Worm (Caenorhabditis elegans) whole organism, L1 larva: ENCODE results near the gene T04C12.11.
A peak's percentile ranks its signal among the peaks of the same experiment; 100 is the strongest.

Experiments
- C16A3.4 ChIP-seq: fragments of 150-350 bp; optimal IDR thresholded peaks from 2 replicates; lab custom pipeline; 2014; ENCODE audit warnings: missing biosample characterization, missing genetic modification characterization
- C34B4.2 ChIP-seq: sonication (generic microtip); optimal IDR thresholded peaks from 2 replicates; lab custom pipeline; 2017; ENCODE audit warnings: mild to moderate bottlenecking, missing genetic modification characterization, missing compliant biosample characterization
- aha-1 ChIP-seq: fragments of 150-350 bp; optimal IDR thresholded peaks from 2 replicates; lab custom pipeline; 2014; ENCODE audit warnings: missing biosample characterization, missing genetic modification characterization
- aly-2 ChIP-seq: fragments of 150-350 bp; optimal IDR thresholded peaks from 2 replicates; lab custom pipeline; 2014; ENCODE audit warnings: missing biosample characterization, missing genetic modification characterization
- blmp-1 ChIP-seq: fragments of 150-350 bp; optimal IDR thresholded peaks from 2 replicates; lab custom pipeline; 2014; ENCODE audit warnings: missing biosample characterization, missing genetic modification characterization
- ceh-63 ChIP-seq: fragments of 200-800 bp; sonication (Bioruptor generic); optimal IDR thresholded peaks from 2 replicates; lab custom pipeline; 2018; ENCODE audit warnings: mild to moderate bottlenecking, missing genetic modification characterization, missing compliant biosample characterization
- ceh-8 ChIP-seq: fragments of 200-800 bp; sonication (Bioruptor generic); optimal IDR thresholded peaks from 2 replicates; lab custom pipeline; 2018; ENCODE audit warnings: mild to moderate bottlenecking, missing genetic modification characterization, moderate library complexity, missing compliant biosample characterization
- ceh-82 ChIP-seq, 3 experiments: fragments of 150-350 bp in 1 of 3; sonication (generic microtip) in 2 of 3; optimal IDR thresholded peaks; 2 replicates each; lab custom pipeline; 2014 to 2017; ENCODE audit warnings: missing biosample characterization in 3 of 3, missing genetic modification characterization in 3 of 3
- ceh-88 ChIP-seq: fragments of 200-800 bp; sonication (Bioruptor generic); IDR thresholded peaks from 2 replicates; pipeline ENCODE4 v1.3.6; 2022; ENCODE audit warnings: missing genetic modification characterization, missing compliant biosample characterization
- ceh-90 ChIP-seq: sonication (generic microtip); optimal IDR thresholded peaks from 2 replicates; lab custom pipeline; 2016; ENCODE audit warnings: missing genetic modification characterization, missing compliant biosample characterization
- ces-1 ChIP-seq: fragments of 150-350 bp; optimal IDR thresholded peaks from 2 replicates; lab custom pipeline; 2014; ENCODE audit warnings: missing biosample characterization, missing genetic modification reagents, missing genetic modification characterization
- dpl-1 ChIP-seq, 3 experiments: fragments of 150-350 bp in 2 of 3; sonication (generic microtip) in 1 of 3; optimal IDR thresholded peaks; 2 replicates each; lab custom pipeline; 2014 to 2017; ENCODE audit warnings: missing biosample characterization in 3 of 3, missing genetic modification characterization in 3 of 3, missing genetic modification reagents in 3 of 3
- efl-1 ChIP-seq, 4 experiments: fragments of 150-350 bp; optimal IDR thresholded peaks in 3 of 4; peaks in 1 of 4; 1 replicate in 1 of 4; 2 replicates in 3 of 4; lab custom pipeline; 2014; ENCODE audit warnings: missing biosample characterization in 2 of 4, missing genetic modification characterization in 2 of 4, missing genetic modification reagents in 2 of 4
- efl-3 ChIP-seq: fragments of 200-800 bp; sonication (Bioruptor generic); optimal IDR thresholded peaks from 2 replicates; lab custom pipeline; 2018; ENCODE audit warnings: mild to moderate bottlenecking, missing genetic modification characterization, missing compliant biosample characterization
- egl-13 ChIP-seq: sonication (generic microtip); optimal IDR thresholded peaks from 2 replicates; lab custom pipeline; 2016; ENCODE audit warnings: missing genotype, missing genetic modification reagents, missing genetic modification characterization, missing compliant biosample characterization
- egl-27 ChIP-seq, 2 experiments: fragments of 150-350 bp in 1 of 2; sonication (generic microtip); optimal IDR thresholded peaks; 3 replicates each; lab custom pipeline; 2017 to 2018; ENCODE audit warnings: missing biosample characterization in 2 of 2, missing genetic modification characterization in 2 of 2, missing genetic modification reagents in 2 of 2
- elt-2 ChIP-seq: sonication (generic microtip); optimal IDR thresholded peaks from 2 replicates; lab custom pipeline; 2016; ENCODE audit warnings: missing genetic modification characterization, mild to moderate bottlenecking, inconsistent platforms, missing compliant biosample characterization, missing genetic modification reagents
- fkh-4 ChIP-seq: sonication (generic microtip); optimal IDR thresholded peaks from 2 replicates; lab custom pipeline; 2016; ENCODE audit warnings: missing compliant biosample characterization, missing genetic modification characterization, borderline replicate concordance
- fkh-8 ChIP-seq: sonication (generic microtip); optimal IDR thresholded peaks from 2 replicates; lab custom pipeline; 2016; ENCODE audit warnings: mild to moderate bottlenecking, missing genetic modification characterization, missing compliant biosample characterization
- hlh-17 ChIP-seq: fragments of 200-800 bp; sonication (Bioruptor generic); optimal IDR thresholded peaks from 2 replicates; lab custom pipeline; 2018; ENCODE audit warnings: missing genetic modification characterization, mild to moderate bottlenecking, missing compliant biosample characterization, moderate library complexity, borderline replicate concordance
- hlh-4 ChIP-seq: sonication (generic microtip); optimal IDR thresholded peaks from 2 replicates; lab custom pipeline; 2016; ENCODE audit warnings: mild to moderate bottlenecking, missing genetic modification characterization, missing compliant biosample characterization
- irx-1 ChIP-seq: sonication (generic microtip); optimal IDR thresholded peaks from 2 replicates; lab custom pipeline; 2016; ENCODE audit warnings: missing genetic modification characterization, missing compliant biosample characterization
- isw-1 ChIP-seq: fragments of 200-800 bp; sonication (Bioruptor generic); IDR thresholded peaks from 2 replicates; pipeline ENCODE4 v1.3.6; 2022; ENCODE audit warnings: missing genetic modification characterization, missing compliant biosample characterization
- lin-15B ChIP-seq: fragments of 150-350 bp; sonication (generic microtip); optimal IDR thresholded peaks from 3 replicates; lab custom pipeline; 2014; ENCODE audit warnings: missing biosample characterization, missing genetic modification characterization
- lin-35 ChIP-seq, 2 experiments: fragments of 150-350 bp; optimal IDR thresholded peaks; 2 replicates each; lab custom pipeline; 2014; ENCODE audit warnings: missing biosample characterization in 2 of 2, missing genetic modification characterization in 2 of 2, missing genetic modification reagents in 2 of 2
- lin-39 ChIP-seq: fragments of 150-350 bp; optimal IDR thresholded peaks from 2 replicates; lab custom pipeline; 2014; ENCODE audit warnings: missing biosample characterization, missing genetic modification reagents, missing genetic modification characterization
- lsy-2 ChIP-seq, 2 experiments: fragments of 150-350 bp; optimal IDR thresholded peaks; 2 replicates each; lab custom pipeline; 2014; ENCODE audit warnings: missing biosample characterization in 2 of 2, missing genetic modification characterization in 2 of 2
- mab-9 ChIP-seq: fragments of 200-800 bp; sonication (Bioruptor generic); IDR thresholded peaks from 2 replicates; pipeline ENCODE4 v1.3.6; 2022; ENCODE audit warnings: missing genetic modification reagents, missing genetic modification characterization, missing compliant biosample characterization
- mef-2 ChIP-seq: fragments of 150-350 bp; optimal IDR thresholded peaks from 2 replicates; lab custom pipeline; 2014; ENCODE audit warnings: missing biosample characterization, missing genetic modification characterization
- mep-1 ChIP-seq: fragments of 150-350 bp; optimal IDR thresholded peaks from 2 replicates; lab custom pipeline; 2014; ENCODE audit warnings: missing biosample characterization, missing genetic modification characterization
- nhr-11 ChIP-seq: fragments of 150-350 bp; optimal IDR thresholded peaks from 2 replicates; lab custom pipeline; 2014; ENCODE audit warnings: missing biosample characterization, missing genetic modification characterization
- nhr-12 ChIP-seq: sonication (generic microtip); optimal IDR thresholded peaks from 2 replicates; lab custom pipeline; 2017; ENCODE audit warnings: missing biosample characterization, missing genetic modification characterization
- nhr-19 ChIP-seq: fragments of 200-800 bp; sonication (Bioruptor generic); conservative IDR thresholded peaks from 2 replicates; pipeline ENCODE4 v1.3.6; 2022; ENCODE audit warnings: missing genetic modification characterization, missing compliant biosample characterization
- nhr-20 ChIP-seq: sonication (generic microtip); optimal IDR thresholded peaks from 2 replicates; lab custom pipeline; 2016; ENCODE audit warnings: mild to moderate bottlenecking, missing genetic modification characterization, missing compliant biosample characterization
- nhr-28 ChIP-seq: fragments of 150-350 bp; optimal IDR thresholded peaks from 2 replicates; lab custom pipeline; 2014; ENCODE audit warnings: missing biosample characterization, missing genetic modification characterization
- nhr-47 ChIP-seq: sonication (generic microtip); optimal IDR thresholded peaks from 2 replicates; lab custom pipeline; 2016; ENCODE audit warnings: mild to moderate bottlenecking, missing genetic modification characterization, moderate library complexity, missing compliant biosample characterization
- nhr-71 ChIP-seq: sonication (generic microtip); optimal IDR thresholded peaks from 2 replicates; lab custom pipeline; 2016; ENCODE audit warnings: mild to moderate bottlenecking, missing genetic modification characterization, moderate library complexity, missing compliant biosample characterization
- nhr-76 ChIP-seq: sonication (generic microtip); optimal IDR thresholded peaks from 2 replicates; lab custom pipeline; 2017; ENCODE audit warnings: missing biosample characterization, missing genetic modification characterization
- nhr-84 ChIP-seq: sonication (generic microtip); optimal IDR thresholded peaks from 2 replicates; lab custom pipeline; 2017; ENCODE audit warnings: missing biosample characterization, missing genetic modification characterization
- nhr-85 ChIP-seq: sonication (generic microtip); peaks from one replicate; lab custom pipeline; 2016; ENCODE audit warnings: missing genetic modification characterization, inconsistent platforms, missing compliant biosample characterization
- nhr-90 ChIP-seq: sonication (generic microtip); optimal IDR thresholded peaks from 2 replicates; lab custom pipeline; 2016; ENCODE audit warnings: mild to moderate bottlenecking, missing genetic modification characterization, missing compliant biosample characterization; ENCODE audit not compliant: poor library complexity
- rnt-1 ChIP-seq: sonication (generic microtip); optimal IDR thresholded peaks from 2 replicates; lab custom pipeline; 2016; ENCODE audit warnings: mild to moderate bottlenecking, missing genetic modification characterization, moderate library complexity, missing compliant biosample characterization
- skn-1 ChIP-seq: fragments of 150-350 bp; optimal IDR thresholded peaks from 2 replicates; lab custom pipeline; 2014; ENCODE audit warnings: missing biosample characterization, missing genetic modification characterization
- snpc-4 ChIP-seq: fragments of 150-350 bp; optimal IDR thresholded peaks from 2 replicates; lab custom pipeline; 2014; ENCODE audit warnings: missing biosample characterization, missing genetic modification characterization
- sox-4 ChIP-seq: sonication (generic microtip); optimal IDR thresholded peaks from 2 replicates; lab custom pipeline; 2016; ENCODE audit warnings: missing genetic modification characterization, missing compliant biosample characterization
- sptf-1 ChIP-seq: fragments of 150-350 bp; optimal IDR thresholded peaks from 2 replicates; lab custom pipeline; 2014; ENCODE audit warnings: missing biosample characterization, missing genetic modification characterization
- sup-37 ChIP-seq: fragments of 200-800 bp; sonication (Bioruptor generic); optimal IDR thresholded peaks from 2 replicates; lab custom pipeline; 2018; ENCODE audit warnings: mild to moderate bottlenecking, missing genetic modification characterization, missing compliant biosample characterization
- swsn-7 ChIP-seq: sonication (generic microtip); optimal IDR thresholded peaks from 2 replicates; lab custom pipeline; 2016; ENCODE audit warnings: missing genetic modification characterization, missing compliant biosample characterization
- unc-30 ChIP-seq: sonication (generic microtip); optimal IDR thresholded peaks from 2 replicates; lab custom pipeline; 2017; ENCODE audit warnings: missing biosample characterization, missing genetic modification characterization
- unc-62 ChIP-seq: fragments of 150-350 bp; optimal IDR thresholded peaks from 2 replicates; lab custom pipeline; 2014; ENCODE audit warnings: missing biosample characterization, missing genetic modification reagents, missing genetic modification characterization
- unc-98 ChIP-seq: fragments of 200-800 bp; sonication (Bioruptor generic); IDR thresholded peaks from 2 replicates; pipeline ENCODE4 v1.3.6; 2022; ENCODE audit warnings: missing genetic modification characterization, missing compliant biosample characterization
- xbp-1 ChIP-seq: sonication (generic microtip); optimal IDR thresholded peaks from 2 replicates; lab custom pipeline; 2016; ENCODE audit warnings: missing genetic modification characterization, missing compliant biosample characterization
- zag-1 ChIP-seq: fragments of 150-350 bp; optimal IDR thresholded peaks from 2 replicates; lab custom pipeline; 2014; ENCODE audit warnings: missing biosample characterization, missing genetic modification characterization
- ztf-11 ChIP-seq, 2 experiments: sonication (generic microtip); optimal IDR thresholded peaks; 2 replicates each; lab custom pipeline; 2016 to 2017; ENCODE audit warnings: missing genetic modification characterization in 2 of 2, missing biosample characterization in 1 of 2, missing compliant biosample characterization in 1 of 2

T04C12.11 gene

DNA sequence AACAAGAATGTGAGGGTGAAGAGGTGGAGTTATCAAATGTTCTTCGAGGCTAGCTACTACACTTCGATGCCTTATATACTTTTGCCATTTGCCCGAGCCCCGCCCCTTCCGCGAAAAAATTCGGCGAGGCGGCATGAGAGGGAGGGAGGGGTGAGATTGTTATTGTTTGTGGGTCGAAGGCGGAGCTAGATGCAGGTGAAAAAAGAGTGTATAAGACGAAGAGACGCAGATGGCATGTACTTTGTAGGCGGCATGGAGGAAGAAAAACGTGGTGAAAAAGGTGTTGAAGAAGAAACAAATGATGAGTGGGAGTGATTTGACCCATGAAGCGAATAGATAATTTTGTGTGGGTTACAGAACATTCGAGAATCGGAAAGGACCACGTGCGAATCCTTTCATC, 47.7 kb downstream of the T04C12.11 start, which contains the start of gene C13G3.1:
Gene C13G3.1, minus strand, starts transcription at position 47 of the 400 bp plus-strand sequence.
- TF ChIP-seq sptf-1 (tag; lab: Kevin White, UChicago) (no peak), lin-35 (GFP tag; optimal IDR thresholded peaks at IDR 0.05; lab: Kevin White, UChicago) (no peak), nhr-85 (tag; lab: Kevin White, UChicago) (peak; percentile 68), xbp-1 (tag; lab: Kevin White, UChicago) (no peak), lin-39 (no peak), unc-62 (GFP tag; lab: Kevin White, UChicago) (no peak), dpl-1 (GFP tag; optimal IDR thresholded peaks at IDR 0.05; lab: Kevin White, UChicago) (no peak), efl-1 (optimal IDR thresholded peaks at IDR 0.05; lab: Kevin White, UChicago) (no peak), efl-1 (GFP tag; optimal IDR thresholded peaks at IDR 0.05 in 1 of 2; lab: Kevin White, UChicago) (peak in 1 of 2 experiments; percentile 24), C16A3.4 (tag; lab: Kevin White, UChicago) (no peak), irx-1 (tag; lab: Kevin White, UChicago) (no peak), rnt-1 (tag; lab: Kevin White, UChicago) (no peak), elt-2 (tag; lab: Kevin White, UChicago) (no peak), lsy-2 (tag; optimal IDR thresholded peaks at IDR 0.05; lab: Kevin White, UChicago) (no peak), fkh-4 (tag; lab: Kevin White, UChicago) (no peak), aha-1 (no peak), nhr-84 (tag; lab: Kevin White, UChicago) (no peak), nhr-90 (tag; lab: Kevin White, UChicago) (no peak), skn-1 (tag; lab: Kevin White, UChicago) (no peak), fkh-8 (tag; lab: Kevin White, UChicago) (peak; percentile 30), nhr-11 (tag; lab: Kevin White, UChicago) (no peak), C34B4.2 (no peak), snpc-4 (no peak), ceh-90 (tag; lab: Kevin White, UChicago) (no peak), nhr-71 (peak; percentile 35), ztf-11 (tag; optimal IDR thresholded peaks at IDR 0.05; lab: Kevin White, UChicago) (no peak), hlh-4 (tag; lab: Kevin White, UChicago) (no peak), mep-1 (tag; lab: Kevin White, UChicago) (no peak), nhr-28 (no peak), mef-2 (no peak), sox-4 (no peak), sup-37 (no peak), hlh-17 (GFP tag; lab: Kevin White, UChicago) (no peak), zag-1 (tag; lab: Kevin White, UChicago) (no peak), unc-30 (no peak), nhr-76 (tag; lab: Kevin White, UChicago) (no peak), egl-27 (tag; optimal IDR thresholded peaks at IDR 0.05; lab: Kevin White, UChicago) (no peak), egl-13 (tag; lab: Kevin White, UChicago) (no peak), aly-2 (tag; lab: Kevin White, UChicago) (no peak), lin-15B (tag; lab: Kevin White, UChicago) (no peak), unc-98 (GFP tag; lab: Robert Waterston, UW) (no peak), ces-1 (GFP tag; lab: Kevin White, UChicago) (no peak), mab-9 (no peak), nhr-20 (tag; lab: Kevin White, UChicago) (peak; percentile 14), isw-1 (GFP tag; lab: Robert Waterston, UW) (no peak), swsn-7 (no peak), ceh-88 (GFP tag; lab: Robert Waterston, UW) (no peak), ceh-63 (GFP tag; lab: Kevin White, UChicago) (no peak), nhr-19 (GFP tag; lab: Robert Waterston, UW) (no peak), nhr-12 (tag; lab: Kevin White, UChicago) (no peak), ceh-82 (tag; optimal IDR thresholded peaks at IDR 0.05; lab: Kevin White, UChicago) (no peak), efl-3 (no peak), blmp-1 (tag; lab: Kevin White, UChicago) (no peak), nhr-47 (tag; lab: Kevin White, UChicago) (peak; percentile 38), ceh-8 (GFP tag; lab: Kevin White, UChicago) (no peak)
